Worm (Caenorhabditis elegans) whole organism, young adult: Measurements from ENCODE around the gene wago-5.

Experiments
- B0336.3 ChIP-seq: fragments of 200-800 bp; sonication (Bioruptor generic); IDR thresholded peaks from 2 replicates; pipeline ENCODE4 v1.3.6; 2022; ENCODE audit warnings: missing genetic modification characterization, missing compliant biosample characterization
- F57A8.1 ChIP-seq: fragments of 200-800 bp; sonication (Bioruptor generic); optimal IDR thresholded peaks from 2 replicates; lab custom pipeline; 2018; ENCODE audit warnings: mild to moderate bottlenecking, missing genetic modification characterization, moderate library complexity, missing compliant biosample characterization
- ZK185.1 ChIP-seq: sonication (generic microtip); optimal IDR thresholded peaks from 2 replicates; lab custom pipeline; 2016; ENCODE audit warnings: mild to moderate bottlenecking, missing genetic modification characterization, missing compliant biosample characterization; ENCODE audit not compliant: poor library complexity, severe bottlenecking
- madf-8 ChIP-seq: fragments of 200-800 bp; sonication (Bioruptor generic); conservative IDR thresholded peaks from 2 replicates; pipeline ENCODE4 v1.3.6; 2022; ENCODE audit warnings: missing genetic modification reagents, missing genetic modification characterization, missing compliant biosample characterization
- mes-4 ChIP-seq: sonication (generic microtip); optimal IDR thresholded peaks from 2 replicates; lab custom pipeline; 2016; ENCODE audit warnings: missing genotype, missing genetic modification characterization, missing compliant biosample characterization
- repo-1 ChIP-seq: sonication (generic microtip); optimal IDR thresholded peaks from 2 replicates; lab custom pipeline; 2017; ENCODE audit warnings: mild to moderate bottlenecking, missing genetic modification characterization, missing compliant biosample characterization
- snpc-4 ChIP-seq, 5 experiments: fragments of 150-350 bp in 1 of 5; sonication (generic microtip) in 4 of 5; optimal IDR thresholded peaks; 2 replicates each; lab custom pipeline; 2014 to 2018; ENCODE audit warnings: missing genetic modification characterization in 5 of 5, missing biosample characterization in 3 of 5, antibody characterized with exemption in 2 of 5, mild to moderate bottlenecking in 2 of 5, missing compliant biosample characterization in 2 of 5, missing genotype in 2 of 5, moderate library complexity in 2 of 5, missing genetic modification reagents in 1 of 5

DNA sequence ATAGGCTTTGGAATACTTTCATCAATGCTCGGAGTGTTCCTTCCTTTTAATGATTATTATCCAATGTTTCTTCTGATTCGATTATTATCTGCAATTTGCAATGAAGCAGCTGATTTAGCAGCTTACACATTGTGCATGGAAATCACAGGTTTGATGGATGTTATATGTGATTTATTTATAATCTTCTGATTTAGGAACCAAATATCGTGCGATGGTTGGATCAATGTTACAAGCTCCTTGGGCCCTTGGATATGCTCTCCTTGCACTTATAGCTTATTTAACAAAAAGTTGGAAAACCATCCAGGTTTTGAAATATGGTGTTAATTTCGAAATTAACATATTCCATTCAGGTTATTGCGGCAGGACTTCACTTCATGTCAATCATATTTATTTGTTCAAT, 29.8 kb downstream of the wago-5 start:
- TF ChIP-seq mes-4 (tag; lab: Kevin White, UChicago) (no peak), snpc-4 (GFP tag; optimal IDR thresholded peaks at IDR 0.05; lab: Kevin White, UChicago) (no peak), snpc-4 (tag; optimal IDR thresholded peaks at IDR 0.05; lab: Kevin White, UChicago) (no peak), repo-1 (tag; lab: Kevin White, UChicago) (no peak), F57A8.1 (no peak), madf-8 (no peak), B0336.3 (GFP tag; lab: Robert Waterston, UW) (no peak), ZK185.1 (tag; lab: Kevin White, UChicago) (no peak)
